Worm (Caenorhabditis elegans): ENCODE results near the gene rpl-39.

rpl-39 gene

ce11 chrV:7739949-7740348 is 35.9 kb downstream of the rpl-39 start:
- no peak for TF ChIP-seq fos-1 (tag; optimal IDR thresholded peaks at IDR 0.05)
- no peak for TF ChIP-seq hmg-11 (tag; optimal IDR thresholded peaks at IDR 0.05)
- TF ChIP-seq nhr-25 (tag; optimal IDR thresholded peaks at IDR 0.05) = no peak
- no peak for TF ChIP-seq snpc-4 (tag; optimal IDR thresholded peaks at IDR 0.05)
- no peak for TF ChIP-seq daf-12 (tag; optimal IDR thresholded peaks at IDR 0.05)
- TF ChIP-seq pha-4 (tag; optimal IDR thresholded peaks at IDR 0.05) = no peak
- TF ChIP-seq nhr-237 (tag; optimal IDR thresholded peaks at IDR 0.05) = no peak
- TF ChIP-seq nhr-67 (tag; optimal IDR thresholded peaks at IDR 0.05) = no peak
- TF ChIP-seq ceh-16 (tag; optimal IDR thresholded peaks at IDR 0.05) = no peak

ce11 chrV:7737710-7738109 is 38.2 kb downstream of the rpl-39 start, which contains the start of gene srr-9:
srr-9 (plus strand) TSS chrV:7738010.
- TF ChIP-seq ceh-16 (tag; optimal IDR thresholded peaks at IDR 0.05) (no peak), lsy-12 (tag; optimal IDR thresholded peaks at IDR 0.05) (no peak), nhr-76 (tag; optimal IDR thresholded peaks at IDR 0.05) (no peak), mml-1 (tag; optimal IDR thresholded peaks at IDR 0.05) (no peak), tbx-2 (tag; optimal IDR thresholded peaks at IDR 0.05) (no peak), pha-4 (tag; optimal IDR thresholded peaks at IDR 0.05) (no peak), mdl-1 (tag; optimal IDR thresholded peaks at IDR 0.05) (no peak), egl-27 (tag; optimal IDR thresholded peaks at IDR 0.05) (no peak), daf-12 (tag; optimal IDR thresholded peaks at IDR 0.05) (no peak), nhr-43 (tag; optimal IDR thresholded peaks at IDR 0.05; ENCODE audit: poor library complexity, severe bottlenecking) (no peak), eor-1 (tag; optimal IDR thresholded peaks at IDR 0.05) (no peak)

DNA sequence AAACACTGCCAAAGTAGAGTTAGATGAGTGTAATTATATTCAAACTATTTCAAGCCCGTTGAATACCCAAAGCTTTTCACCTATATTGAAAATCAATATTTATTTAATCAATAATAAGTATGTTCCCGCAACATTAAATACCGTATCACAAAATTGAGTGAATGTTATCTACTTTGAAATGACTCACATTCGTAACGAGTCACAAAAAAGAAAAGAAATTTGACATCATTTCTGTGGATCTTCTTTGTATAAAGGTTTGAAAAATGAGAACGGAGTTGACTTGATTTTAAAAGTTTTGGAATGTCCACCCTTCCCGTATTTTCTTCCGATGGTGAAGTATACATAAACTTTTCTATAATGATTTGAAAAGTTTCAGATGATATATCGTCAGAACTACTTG is 40.6 kb downstream of the rpl-39 start, which contains the start of gene srr-10:
TSS of gene srr-10 (plus strand) at position 301 of the 400 bp plus-strand sequence.
- TF ChIP-seq zag-1 (tag; optimal IDR thresholded peaks at IDR 0.05) (no peak), nhr-28 (tag; optimal IDR thresholded peaks at IDR 0.05) (no peak), elt-3 (tag; optimal IDR thresholded peaks at IDR 0.05) (no peak), nhr-67 (tag; optimal IDR thresholded peaks at IDR 0.05) (no peak), skn-1 (tag; optimal IDR thresholded peaks at IDR 0.05) (no peak), nhr-12 (tag; optimal IDR thresholded peaks at IDR 0.05) (no peak), nhr-25 (tag; optimal IDR thresholded peaks at IDR 0.05) (no peak)

DNA sequence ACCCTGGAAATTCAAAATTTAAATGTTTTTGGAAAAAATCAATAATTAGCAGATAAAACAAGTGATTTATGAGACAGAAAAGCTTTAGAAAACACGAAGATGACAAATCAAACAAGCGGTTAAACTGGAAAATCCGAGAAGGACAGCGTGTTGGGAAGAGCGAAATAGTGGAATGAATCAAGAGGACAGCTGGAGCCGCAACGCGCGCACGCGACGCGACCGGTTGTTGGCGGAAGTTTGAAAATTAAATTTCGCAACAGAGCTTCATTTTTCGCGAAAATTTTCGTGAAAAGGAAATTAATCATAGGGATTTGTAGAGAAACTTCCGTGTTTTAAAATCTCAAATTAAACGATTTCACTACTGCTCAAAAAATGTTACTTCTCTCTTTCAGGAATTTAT is 41.0 kb downstream of the rpl-39 start, which contains the start of gene clic-1:
TSS of gene clic-1 (minus strand) at position 3 of the 400 bp plus-strand sequence.
- TF ChIP-seq ceh-16 (tag; optimal IDR thresholded peaks at IDR 0.05) (no peak), nhr-23 (tag; optimal IDR thresholded peaks at IDR 0.05) (peak; percentile 66), egl-27 (tag; optimal IDR thresholded peaks at IDR 0.05) (no peak), lin-39 (tag; optimal IDR thresholded peaks at IDR 0.05) (peak; percentile 82), elt-2 (tag; optimal IDR thresholded peaks at IDR 0.05) (peak; percentile 4), lin-15B (tag; optimal IDR thresholded peaks at IDR 0.05) (peak; percentile 64), daf-12 (tag; optimal IDR thresholded peaks at IDR 0.05) (no peak), unc-62 (GFP tag; optimal IDR thresholded peaks at IDR 0.05) (no peak), snpc-4 (tag; optimal IDR thresholded peaks at IDR 0.05) (peak; percentile 7), elt-1 (tag; optimal IDR thresholded peaks at IDR 0.05) (no peak), R02D3.7 (tag; optimal IDR thresholded peaks at IDR 0.05) (no peak), mml-1 (tag; optimal IDR thresholded peaks at IDR 0.05) (no peak), nhr-77 (tag; optimal IDR thresholded peaks at IDR 0.05) (no peak), ztf-11 (tag; optimal IDR thresholded peaks at IDR 0.05) (no peak), fkh-10 (GFP tag; optimal IDR thresholded peaks at IDR 0.05) (peak; percentile 31), nhr-28 (tag; optimal IDR thresholded peaks at IDR 0.05) (no peak), jun-1 (tag; optimal IDR thresholded peaks at IDR 0.05) (no peak), zag-1 (tag; optimal IDR thresholded peaks at IDR 0.05) (no peak), nhr-11 (tag; optimal IDR thresholded peaks at IDR 0.05) (no peak), ZK546.5 (tag; optimal IDR thresholded peaks at IDR 0.05) (no peak), nhr-25 (tag; optimal IDR thresholded peaks at IDR 0.05) (peak; percentile 65), skn-1 (tag; optimal IDR thresholded peaks at IDR 0.05) (peak; percentile 83), egl-5 (tag; optimal IDR thresholded peaks at IDR 0.05) (peak; percentile 23), ama-1 (optimal IDR thresholded peaks at IDR 0.05) (peak; percentile 28), lsy-12 (tag; optimal IDR thresholded peaks at IDR 0.05) (no peak), ceh-82 (tag; optimal IDR thresholded peaks at IDR 0.05) (no peak), sea-2 (GFP tag; optimal IDR thresholded peaks at IDR 0.05) (no peak), unc-39 (tag; optimal IDR thresholded peaks at IDR 0.05) (no peak), ceh-28 (tag; optimal IDR thresholded peaks at IDR 0.05) (peak; percentile 5), hmg-11 (tag; optimal IDR thresholded peaks at IDR 0.05) (peak; percentile 57), pha-4 (tag; optimal IDR thresholded peaks at IDR 0.05) (peak; percentile 77), nfya-1 (tag; optimal IDR thresholded peaks at IDR 0.05; ENCODE audit: insufficient read depth) (peak; percentile 76)
